Worm (Caenorhabditis elegans) whole organism, midembryonic: ENCODE results near the gene srbc-17.

Experiments used
- cog-1 ChIP-seq: sonication (generic microtip); optimal IDR thresholded peaks from 2 replicates; lab custom pipeline; 2016; ENCODE audit warnings: missing genetic modification characterization, missing compliant biosample characterization
- flt-1 ChIP-seq: fragments of 200-800 bp; sonication (Bioruptor generic); IDR thresholded peaks from 2 replicates; pipeline ENCODE4 v1.3.6; 2022; ENCODE audit warnings: missing genetic modification characterization, missing compliant biosample characterization
- klf-2 ChIP-seq: fragments of 200-800 bp; sonication (Bioruptor generic); conservative IDR thresholded peaks from 2 replicates; pipeline ENCODE4 v1.3.6; 2022; ENCODE audit warnings: missing genetic modification reagents, missing genetic modification characterization, missing compliant biosample characterization
- med-1 ChIP-seq: sonication (generic microtip); optimal IDR thresholded peaks from 2 replicates; lab custom pipeline; 2017; ENCODE audit warnings: missing genetic modification characterization, mild to moderate bottlenecking, missing compliant biosample characterization, antibody characterized with exemption, missing genetic modification reagents; ENCODE audit not compliant: insufficient read depth
- ref-1 ChIP-seq: fragments of 200-800 bp; sonication (Bioruptor generic); conservative IDR thresholded peaks from 2 replicates; pipeline ENCODE4 v1.3.6; 2022; ENCODE audit warnings: missing genetic modification reagents, missing genetic modification characterization, missing compliant biosample characterization
- tab-1 ChIP-seq: fragments of 200-800 bp; sonication (Bioruptor generic); IDR thresholded peaks from 2 replicates; pipeline ENCODE4 v1.3.6; 2022; ENCODE audit warnings: missing genetic modification characterization, missing compliant biosample characterization

ce11 chrV:2138287-2138686, 39.2 kb upstream of the srbc-17 start:
- no peak for TF ChIP-seq cog-1
- TF ChIP-seq tab-1 (GFP tag; lab: Robert Waterston, UW), result no peak
- no peak for TF ChIP-seq klf-2
- TF ChIP-seq flt-1 (GFP tag; lab: Robert Waterston, UW), result no peak
- TF ChIP-seq med-1 (GFP tag; lab: Kevin White, UChicago), result no peak
- TF ChIP-seq ref-1 (GFP tag; lab: Robert Waterston, UW), result no peak
